Fruit fly (Drosophila melanogaster) whole organism, adult: ENCODE data around the gene CalpC.

Experiments
- CG11617 ChIP-seq: fragments of 200-800 bp; sonication (Bioruptor generic); optimal IDR thresholded peaks from 2 replicates; lab custom pipeline; 2017; ENCODE audit warnings: mild to moderate bottlenecking, missing biosample characterization, missing genetic modification reagents, missing genetic modification characterization
- CG12768 ChIP-seq: fragments of 200-800 bp; sonication (Bioruptor generic); optimal IDR thresholded peaks from 2 replicates; lab custom pipeline; 2017; ENCODE audit warnings: missing biosample characterization, missing genetic modification characterization, mild to moderate bottlenecking, moderate library complexity, missing genetic modification reagents
- CG14711 ChIP-seq: fragments of 200-800 bp; sonication (Bioruptor generic); optimal IDR thresholded peaks from 2 replicates; lab custom pipeline; 2018; ENCODE audit warnings: missing biosample characterization, mild to moderate bottlenecking, missing genetic modification characterization, moderate library complexity
- CG1620 ChIP-seq: fragments of 200-800 bp; sonication (Bioruptor generic); optimal IDR thresholded peaks from 2 replicates; lab custom pipeline; 2016; ENCODE audit warnings: missing biosample characterization, missing genetic modification characterization
- CG33017 ChIP-seq: fragments of 200-800 bp; sonication (Bioruptor generic); optimal IDR thresholded peaks from 2 replicates; lab custom pipeline; 2018; ENCODE audit warnings: missing biosample characterization, mild to moderate bottlenecking, missing genetic modification characterization, moderate library complexity
- CG5204 ChIP-seq: fragments of 200-800 bp; sonication (Bioruptor generic); optimal IDR thresholded peaks from 2 replicates; lab custom pipeline; 2016; ENCODE audit warnings: missing biosample characterization, missing genetic modification characterization
- CG7045 ChIP-seq: fragments of 200-800 bp; sonication (Bioruptor generic); optimal IDR thresholded peaks from 2 replicates; lab custom pipeline; 2017; ENCODE audit warnings: missing biosample characterization, mild to moderate bottlenecking, missing genetic modification characterization
- CG7101 ChIP-seq: fragments of 200-800 bp; sonication (Bioruptor generic); optimal IDR thresholded peaks from 2 replicates; lab custom pipeline; 2018; ENCODE audit warnings: missing biosample characterization, mild to moderate bottlenecking, missing genetic modification characterization, moderate library complexity
- Clk ChIP-seq: fragments of 200-800 bp; sonication (Bioruptor generic); optimal IDR thresholded peaks from 2 replicates; lab custom pipeline; 2017; ENCODE audit warnings: missing biosample characterization, missing genetic modification characterization
- Crg-1 ChIP-seq: fragments of 200-800 bp; sonication (Bioruptor generic); optimal IDR thresholded peaks from 2 replicates; lab custom pipeline; 2016; ENCODE audit warnings: missing biosample characterization, missing genetic modification characterization
- Hr96 ChIP-seq: fragments of 200-800 bp; sonication (Bioruptor generic); optimal IDR thresholded peaks from 2 replicates; lab custom pipeline; 2016; ENCODE audit warnings: missing biosample characterization, missing genetic modification characterization
- Mnt ChIP-seq: fragments of 200-800 bp; sonication (Bioruptor generic); optimal IDR thresholded peaks from 2 replicates; lab custom pipeline; 2016; ENCODE audit warnings: missing biosample characterization, mild to moderate bottlenecking, missing genetic modification characterization
- bab1 ChIP-seq: fragments of 200-800 bp; sonication (Bioruptor generic); optimal IDR thresholded peaks from 3 replicates; lab custom pipeline; 2019; ENCODE audit warnings: missing biosample characterization, mild to moderate bottlenecking, missing genetic modification characterization, moderate library complexity
- cic ChIP-seq: fragments of 200-800 bp; sonication (Bioruptor generic); optimal IDR thresholded peaks from 2 replicates; lab custom pipeline; 2017; ENCODE audit warnings: missing biosample characterization, mild to moderate bottlenecking, missing genetic modification characterization, moderate library complexity
- cnc ChIP-seq, 2 experiments: fragments of >200 bp; optimal IDR thresholded peaks; 2 replicates each; lab custom pipeline; 2017
- kay ChIP-seq: fragments of 200-800 bp; sonication (Bioruptor generic); peaks from one replicate; lab custom pipeline; 2016; ENCODE audit warnings: missing biosample characterization, missing genetic modification characterization, borderline replicate concordance
- ovo ChIP-seq: fragments of 200-800 bp; sonication (Bioruptor generic); optimal IDR thresholded peaks from 2 replicates; lab custom pipeline; 2016; ENCODE audit warnings: missing biosample characterization, missing genetic modification characterization
- pad ChIP-seq: fragments of 200-800 bp; sonication (Bioruptor generic); optimal IDR thresholded peaks from 3 replicates; lab custom pipeline; 2017; ENCODE audit warnings: missing biosample characterization, missing genetic modification characterization, mild to moderate bottlenecking, moderate library complexity, missing genetic modification reagents
- tj ChIP-seq: fragments of 200-800 bp; sonication (Bioruptor generic); optimal IDR thresholded peaks from 3 replicates; lab custom pipeline; 2017; ENCODE audit warnings: missing biosample characterization, mild to moderate bottlenecking, missing genetic modification characterization, moderate library complexity
- toe ChIP-seq: fragments of 200-800 bp; sonication (Bioruptor generic); optimal IDR thresholded peaks from 2 replicates; lab custom pipeline; 2016; ENCODE audit warnings: missing biosample characterization, missing genetic modification characterization

The CalpC gene

DNA sequence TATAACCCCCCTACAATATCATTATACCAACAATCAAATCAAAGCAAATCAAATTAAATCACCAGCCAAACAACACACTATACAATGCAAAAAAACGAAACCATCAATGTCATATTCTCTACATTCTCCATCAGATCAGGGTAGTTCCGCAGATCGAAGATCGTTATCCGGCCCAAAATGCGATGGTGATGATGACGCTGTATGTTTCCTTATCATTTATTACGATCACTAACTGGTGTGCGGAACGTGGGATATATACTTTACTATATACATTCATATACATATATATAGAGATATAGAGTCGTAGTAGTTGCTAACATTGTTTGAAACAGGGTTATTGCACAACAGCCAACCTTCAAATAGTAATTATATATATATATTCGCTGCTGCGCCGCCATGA is 44.3 kb upstream of the CalpC start:
- TF ChIP-seq Mnt (GFP tag; lab: Kevin White, UChicago) = no peak
- peak; percentile 63 for TF ChIP-seq kay (GFP tag; lab: Kevin White, UChicago)
- TF ChIP-seq Crg-1 = no peak
- no peak for TF ChIP-seq tj (GFP tag; lab: Kevin White, UChicago)
- no peak for TF ChIP-seq pad (GFP tag; lab: Kevin White, UChicago)
- no peak for TF ChIP-seq CG33017

DNA sequence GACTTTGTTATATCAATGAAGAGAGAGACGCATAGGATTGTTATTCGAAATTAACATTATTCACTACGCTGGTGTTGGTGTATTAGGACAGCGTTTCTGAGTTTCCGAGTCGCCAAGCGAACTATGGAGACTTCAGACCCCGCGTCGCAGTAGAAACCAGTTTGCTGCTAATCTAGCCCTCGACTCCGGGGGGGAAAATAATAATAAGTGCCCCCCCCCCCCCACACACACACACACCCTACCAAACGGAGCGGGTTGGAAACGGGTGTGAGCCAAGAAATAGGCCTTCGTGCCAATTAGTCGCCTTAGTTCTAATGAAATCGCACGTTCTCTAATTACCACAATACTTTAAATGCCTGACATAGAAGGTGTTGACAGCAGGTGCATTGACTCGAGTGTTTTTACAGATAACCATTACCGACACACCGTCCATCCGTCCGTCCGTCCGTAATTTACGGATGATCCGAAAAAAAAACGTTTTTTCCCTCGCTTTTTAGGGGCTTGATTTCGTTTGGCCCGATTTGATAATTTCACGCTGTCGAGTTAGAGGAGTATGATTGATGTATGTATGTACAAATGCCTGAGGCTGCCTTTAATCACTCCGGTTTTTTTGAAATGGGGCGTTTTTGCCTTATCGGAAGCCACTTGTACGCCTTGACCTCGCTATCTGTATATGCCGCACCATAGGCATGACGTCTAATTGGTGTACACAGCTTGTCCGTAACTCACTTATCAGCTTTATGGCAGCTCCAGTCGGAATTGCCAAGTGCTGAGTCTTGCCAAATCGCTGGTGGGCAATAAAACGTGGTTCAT is 43.6 kb upstream of the CalpC start:
- TF ChIP-seq tj (GFP tag; lab: Kevin White, UChicago) = peak; percentile 34
- TF ChIP-seq kay (GFP tag; lab: Kevin White, UChicago) = peak; percentile 7
- peak; percentile 61 for TF ChIP-seq Mnt (GFP tag; lab: Kevin White, UChicago)
- TF ChIP-seq CG33017 = no peak
- TF ChIP-seq bab1 = no peak
- TF ChIP-seq ovo (GFP tag; lab: Kevin White, UChicago) = peak; percentile 25

DNA sequence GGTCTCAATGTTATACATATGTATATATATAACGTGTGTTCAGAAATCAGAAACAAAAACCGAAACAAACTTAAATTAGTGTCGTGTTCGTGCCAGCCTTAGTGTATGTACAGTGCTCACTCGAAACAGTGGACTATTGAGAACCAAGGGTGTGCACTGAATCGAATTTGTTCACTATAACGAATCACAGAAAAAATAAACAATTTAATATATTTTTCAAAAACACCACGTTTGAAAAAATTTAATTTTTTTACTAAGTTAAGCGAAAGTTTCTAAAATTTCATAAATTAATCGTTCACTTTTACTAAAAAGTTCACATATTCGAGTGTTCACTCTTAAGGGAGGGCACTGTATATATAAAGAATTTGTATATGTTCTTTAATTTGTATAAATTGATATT is 40.4 kb upstream of the CalpC start:
- no peak for TF ChIP-seq Clk
- no peak for TF ChIP-seq CG1620 (GFP tag; lab: Kevin White, UChicago)
- TF ChIP-seq Mnt (GFP tag; lab: Kevin White, UChicago) = no peak
- TF ChIP-seq Hr96 (GFP tag; lab: Kevin White, UChicago) = no peak
- no peak for TF ChIP-seq cic
- TF ChIP-seq CG14711 (tag; lab: Kevin White, UChicago) = peak; percentile 36
- TF ChIP-seq cnc (optimal IDR thresholded peaks at IDR 0.05; lab: Kevin White, UChicago) = no peak
- TF ChIP-seq pad (GFP tag; lab: Kevin White, UChicago) = peak; percentile 13
- no peak for TF ChIP-seq CG12768
- TF ChIP-seq CG33017 = peak; percentile 41
- TF ChIP-seq bab1 = peak; percentile 14
- no peak for TF ChIP-seq CG7045
- TF ChIP-seq Crg-1 = no peak
- TF ChIP-seq ovo (GFP tag; lab: Kevin White, UChicago) = no peak
- peak; percentile 32 for TF ChIP-seq CG11617 (GFP tag; lab: Kevin White, UChicago)
- no peak for TF ChIP-seq toe (GFP tag; lab: Kevin White, UChicago)
- no peak for TF ChIP-seq CG5204
- peak; percentile 57 for TF ChIP-seq CG7101
- no peak for TF ChIP-seq kay (GFP tag; lab: Kevin White, UChicago)
- no peak for TF ChIP-seq tj (GFP tag; lab: Kevin White, UChicago)

DNA sequence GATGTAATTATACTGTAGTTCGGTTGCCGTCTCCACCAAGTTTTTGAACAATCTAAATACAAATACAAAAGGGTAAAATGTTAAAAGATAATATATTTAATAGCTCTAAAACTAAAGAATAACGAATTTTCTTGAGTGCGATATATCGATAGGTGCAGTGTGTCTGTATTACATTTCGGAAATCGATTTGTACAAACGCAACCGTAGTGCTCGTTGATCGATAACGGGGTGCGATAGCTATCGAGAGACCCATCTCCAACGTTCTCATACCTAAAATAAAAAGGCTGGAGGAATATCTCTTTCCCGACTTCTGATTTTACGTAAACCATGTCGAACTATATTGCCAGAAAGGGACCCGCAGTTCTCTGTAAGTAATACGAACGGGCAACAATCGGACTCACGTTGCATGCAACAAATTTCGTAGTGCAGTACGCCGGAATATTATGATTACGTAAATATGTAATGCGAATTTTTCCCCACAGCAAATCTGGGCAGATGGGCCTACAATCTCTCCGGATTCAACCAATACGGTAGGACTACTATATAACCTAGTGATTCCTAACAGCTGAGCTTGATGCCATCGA is 39.4 kb upstream of the CalpC start, which contains the start of gene UQCR-14:
TSS of gene UQCR-14 (plus strand) at position 206 of the 584 bp plus-strand sequence.
- TF ChIP-seq CG11617 (GFP tag; lab: Kevin White, UChicago) (peak; percentile 24), CG5204 (no peak), cic (peak; percentile 25), CG7045 (no peak), CG14711 (tag; lab: Kevin White, UChicago) (peak; percentile 52), bab1 (peak; percentile 66), CG12768 (no peak), Hr96 (GFP tag; lab: Kevin White, UChicago) (no peak), CG7101 (peak; percentile 65), Mnt (GFP tag; lab: Kevin White, UChicago) (peak; percentile 57), pad (GFP tag; lab: Kevin White, UChicago) (peak; percentile 47), Crg-1 (peak; percentile 9), ovo (GFP tag; lab: Kevin White, UChicago) (no peak), CG33017 (peak; percentile 47), tj (GFP tag; lab: Kevin White, UChicago) (no peak), CG1620 (GFP tag; lab: Kevin White, UChicago) (peak; percentile 53), toe (GFP tag; lab: Kevin White, UChicago) (peak; percentile 20)

DNA sequence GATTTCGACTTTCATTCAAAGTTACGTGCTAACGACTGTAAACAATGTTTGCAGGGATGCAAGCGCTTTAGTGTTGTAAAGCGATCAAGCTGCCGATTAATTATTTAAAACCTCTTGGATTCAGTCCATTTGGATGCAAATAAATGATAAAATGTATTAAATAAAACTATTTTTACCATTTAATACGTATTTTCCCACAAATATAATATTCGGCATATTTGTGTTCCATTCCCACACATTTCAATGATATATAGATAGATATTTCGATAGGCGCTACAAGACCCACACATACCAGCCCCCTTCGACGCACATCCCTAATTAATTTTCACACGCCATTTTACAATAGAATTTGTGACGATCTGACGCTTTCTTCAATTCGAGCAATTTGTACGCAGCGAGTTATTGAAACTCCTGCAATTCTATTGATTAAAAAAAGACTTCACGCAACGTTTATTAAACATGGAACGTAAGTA is 37.0 kb upstream of the CalpC start, which contains the start of the genes CG32576 and caz:
TSS of gene CG32576 (minus strand) at position 42 of the 473 bp plus-strand sequence.
TSS of gene caz (plus strand) at position 319 of the 473 bp plus-strand sequence.
- TF ChIP-seq tj (GFP tag; lab: Kevin White, UChicago) (peak; percentile 76), CG1620 (GFP tag; lab: Kevin White, UChicago) (peak; percentile 71), CG33017 (no peak), CG14711 (tag; lab: Kevin White, UChicago) (peak; percentile 64), Mnt (GFP tag; lab: Kevin White, UChicago) (peak; percentile 73), ovo (GFP tag; lab: Kevin White, UChicago) (peak; percentile 71), CG12768 (no peak), cic (peak; percentile 59), pad (GFP tag; lab: Kevin White, UChicago) (peak; percentile 68), CG11617 (GFP tag; lab: Kevin White, UChicago) (peak; percentile 68), CG7101 (peak; percentile 80), CG7045 (no peak), bab1 (peak; percentile 48), CG5204 (no peak), toe (GFP tag; lab: Kevin White, UChicago) (no peak), Crg-1 (peak; percentile 89), kay (GFP tag; lab: Kevin White, UChicago) (no peak)

DNA sequence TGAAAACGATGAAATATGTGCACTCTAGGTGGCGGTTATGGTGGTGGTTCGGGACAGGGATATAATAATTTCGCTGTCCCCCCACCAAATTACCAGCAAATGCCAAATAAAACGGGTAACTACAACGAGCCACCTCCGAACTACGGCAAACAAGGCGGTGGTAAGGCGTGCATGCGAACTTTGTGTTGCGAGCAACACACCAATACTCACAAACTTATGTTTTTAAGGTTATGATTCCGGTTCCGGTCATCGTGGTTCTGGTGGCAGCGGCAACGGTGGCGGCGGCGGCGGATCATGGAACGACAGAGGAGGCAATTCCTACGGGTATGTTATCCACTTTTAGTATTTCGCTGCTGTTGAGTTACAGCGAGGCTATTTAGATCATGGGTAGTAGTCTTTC is 36.6 kb upstream of the CalpC start:
- TF ChIP-seq CG1620 (GFP tag; lab: Kevin White, UChicago) = no peak
- TF ChIP-seq CG33017 = no peak
- TF ChIP-seq Mnt (GFP tag; lab: Kevin White, UChicago) = no peak
- no peak for TF ChIP-seq pad (GFP tag; lab: Kevin White, UChicago)
- TF ChIP-seq cnc (optimal IDR thresholded peaks at IDR 0.05; lab: Kevin White, UChicago) = no peak
- TF ChIP-seq Crg-1 = no peak
- no peak for TF ChIP-seq kay (GFP tag; lab: Kevin White, UChicago)
- TF ChIP-seq tj (GFP tag; lab: Kevin White, UChicago) = no peak
- TF ChIP-seq Clk = no peak
- TF ChIP-seq bab1 = no peak
- TF ChIP-seq CG11617 (GFP tag; lab: Kevin White, UChicago) = no peak
- no peak for TF ChIP-seq CG14711 (tag; lab: Kevin White, UChicago)
- no peak for TF ChIP-seq CG5204
- TF ChIP-seq CG7045 = no peak
- no peak for TF ChIP-seq CG12768
- no peak for TF ChIP-seq cic
- no peak for TF ChIP-seq CG7101
